Worm (Caenorhabditis elegans): Measurements from ENCODE around the gene ZK154.5.

DNA sequence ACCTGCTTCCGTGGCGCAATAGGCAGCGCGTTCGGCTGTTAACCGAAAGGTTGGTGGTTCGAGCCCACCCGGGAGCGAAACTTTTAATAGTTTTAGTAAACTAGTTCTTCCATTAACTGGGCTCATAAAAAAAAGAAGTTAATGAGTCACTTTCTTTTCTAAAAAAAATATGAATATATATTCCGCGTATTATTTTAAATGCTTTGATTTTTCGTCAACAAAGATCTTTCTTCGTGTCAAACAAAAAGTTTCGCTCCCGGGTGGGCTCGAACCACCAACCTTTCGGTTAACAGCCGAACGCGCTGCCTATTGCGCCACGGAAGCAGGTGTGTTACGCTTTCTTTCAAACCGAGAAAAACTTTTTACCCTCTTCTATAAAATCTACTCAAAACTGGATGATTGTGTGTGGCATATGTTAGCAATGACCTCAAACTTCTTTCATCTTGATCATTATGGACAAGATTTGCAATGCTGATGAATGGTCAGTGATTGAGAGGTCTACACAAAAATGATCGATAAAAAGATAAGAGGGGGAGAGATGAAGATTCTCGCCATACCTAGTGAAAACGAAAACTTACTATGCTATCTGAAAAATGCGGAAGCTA lies 13.9 kb downstream of the ZK154.5 start:
- TF ChIP-seq nhr-237 (tag; optimal IDR thresholded peaks at IDR 0.05) (no peak), M03D4.4 (tag; optimal IDR thresholded peaks at IDR 0.05) (no peak), lin-13 (tag; optimal IDR thresholded peaks at IDR 0.05) (no peak), snpc-4 (tag; optimal IDR thresholded peaks at IDR 0.05) (no peak), pha-4 (tag; optimal IDR thresholded peaks at IDR 0.05) (no peak), nhr-76 (tag; optimal IDR thresholded peaks at IDR 0.05) (no peak), elt-1 (tag; optimal IDR thresholded peaks at IDR 0.05; ENCODE audit: borderline replicate concordance, insufficient read depth) (peak; percentile 83), nhr-28 (tag; optimal IDR thresholded peaks at IDR 0.05) (no peak), nhr-12 (tag; optimal IDR thresholded peaks at IDR 0.05) (no peak)
